Worm (Caenorhabditis elegans) whole organism, late embryonic: ENCODE results near the gene F08F8.6.

ENCODE experiments used
- ceh-14 ChIP-seq: sonication (generic microtip); optimal IDR thresholded peaks from 2 replicates; lab custom pipeline; 2016; ENCODE audit warnings: missing genotype, missing genetic modification characterization, missing compliant biosample characterization
- elt-2 ChIP-seq: sonication (generic microtip); optimal IDR thresholded peaks from 2 replicates; lab custom pipeline; 2016; ENCODE audit warnings: missing genetic modification reagents, missing genetic modification characterization, missing compliant biosample characterization
- fkh-10 ChIP-seq: fragments of 150-350 bp; optimal IDR thresholded peaks from 2 replicates; lab custom pipeline; 2014; ENCODE audit warnings: missing biosample characterization, missing genetic modification reagents, missing genetic modification characterization
- madf-2 ChIP-seq: sonication (generic microtip); optimal IDR thresholded peaks from 2 replicates; lab custom pipeline; 2017; ENCODE audit warnings: missing genetic modification characterization, missing compliant biosample characterization
- ttx-3 ChIP-seq: sonication (generic microtip); optimal IDR thresholded peaks from 2 replicates; lab custom pipeline; 2016; ENCODE audit warnings: missing genetic modification reagents, missing genetic modification characterization, missing compliant biosample characterization
- unc-3 ChIP-seq, 2 experiments: fragments of 200-800 bp in 1 of 2; sonication (Bioruptor generic) in 1 of 2; sonication (generic microtip) in 1 of 2; conservative IDR thresholded peaks in 1 of 2; optimal IDR thresholded peaks in 1 of 2; 2 replicates each; pipeline versions ENCODE4 v1.3.6 to Lab custom; 2016 to 2022; ENCODE audit warnings: missing compliant biosample characterization in 2 of 2, missing genetic modification characterization in 2 of 2, missing genetic modification reagents in 1 of 2
- unc-55 ChIP-seq: sonication (generic microtip); optimal IDR thresholded peaks from 2 replicates; lab custom pipeline; 2017; ENCODE audit warnings: missing biosample characterization, missing genetic modification reagents, missing genetic modification characterization
- unc-86 ChIP-seq: sonication (generic microtip); optimal IDR thresholded peaks from 2 replicates; lab custom pipeline; 2016; ENCODE audit warnings: missing genetic modification characterization, missing compliant biosample characterization

- TF ChIP-seq ttx-3 (tag; lab: Kevin White, UChicago) (no peak), fkh-10 (GFP tag; lab: Kevin White, UChicago) (no peak), madf-2 (tag; lab: Kevin White, UChicago) (no peak), ceh-14 (no peak), elt-2 (tag; lab: Kevin White, UChicago) (no peak), unc-86 (tag; lab: Kevin White, UChicago) (no peak), unc-3 (GFP tag; conservative IDR thresholded peaks at IDR 0.05; lab: Robert Waterston, UW) (no peak), unc-3 (tag; optimal IDR thresholded peaks at IDR 0.05; lab: Kevin White, UChicago) (no peak), unc-55 (GFP tag; lab: Kevin White, UChicago) (no peak)
These were observed 44.0 kb upstream of the F08F8.6 start, which contains the start of the genes B0361.14 and B0361.9 for ce11 chrIII:7299466-7299865.
